Worm (Caenorhabditis elegans) whole organism, young adult: Measurements from ENCODE around the gene msrp-3.

ENCODE experiments used
- C06A6.2 ChIP-seq: fragments of 200-800 bp; sonication (Bioruptor generic); conservative IDR thresholded peaks from 2 replicates; pipeline ENCODE4 v1.3.6; 2022; ENCODE audit warnings: missing genetic modification characterization, missing compliant biosample characterization
- F55B11.4 ChIP-seq: sonication (generic microtip); optimal IDR thresholded peaks from 2 replicates; lab custom pipeline; 2016; ENCODE audit warnings: missing compliant biosample characterization, missing genetic modification characterization, borderline replicate concordance; ENCODE audit not compliant: insufficient read depth
- K11D2.4 ChIP-seq: fragments of 200-800 bp; sonication (Bioruptor generic); IDR thresholded peaks from 2 replicates; pipeline ENCODE4 v1.3.6; 2022; ENCODE audit warnings: missing genetic modification reagents, missing genetic modification characterization, missing compliant biosample characterization
- him-1 ChIP-seq: sonication (generic microtip); optimal IDR thresholded peaks from 2 replicates; lab custom pipeline; 2016; ENCODE audit warnings: missing genotype, missing genetic modification reagents, missing genetic modification characterization, missing compliant biosample characterization
- hmg-20 ChIP-seq: fragments of 200-800 bp; sonication (Bioruptor generic); IDR thresholded peaks from 2 replicates; pipeline ENCODE4 v1.3.6; 2022; ENCODE audit warnings: missing genetic modification reagents, missing genetic modification characterization, missing compliant biosample characterization
- hrde-1 ChIP-seq: sonication (generic microtip); optimal IDR thresholded peaks from 2 replicates; lab custom pipeline; 2016; ENCODE audit warnings: missing genetic modification characterization, mild to moderate bottlenecking, missing compliant biosample characterization, moderate library complexity, missing genotype, missing genetic modification reagents, borderline replicate concordance
- lag-1 ChIP-seq: fragments of 200-800 bp; sonication (Bioruptor generic); IDR thresholded peaks from 2 replicates; pipeline ENCODE4 v1.3.6; 2022; ENCODE audit warnings: missing genetic modification reagents, missing genetic modification characterization, missing compliant biosample characterization
- lir-1 ChIP-seq: fragments of 200-800 bp; sonication (Bioruptor generic); conservative IDR thresholded peaks from 2 replicates; pipeline ENCODE4 v1.3.6; 2022; ENCODE audit warnings: missing genetic modification reagents, missing genetic modification characterization, missing compliant biosample characterization
- madf-10 ChIP-seq: sonication (generic microtip); optimal IDR thresholded peaks from 2 replicates; lab custom pipeline; 2016; ENCODE audit warnings: mild to moderate bottlenecking, missing genetic modification characterization, missing compliant biosample characterization
- mxl-1 ChIP-seq: sonication (generic microtip); optimal IDR thresholded peaks from 2 replicates; lab custom pipeline; 2016; ENCODE audit warnings: missing genetic modification characterization, missing compliant biosample characterization
- unc-130 ChIP-seq: sonication (generic microtip); optimal IDR thresholded peaks from 2 replicates; lab custom pipeline; 2016; ENCODE audit warnings: missing genetic modification reagents, missing genetic modification characterization, missing compliant biosample characterization

ce11 chrII:775033-775432 is 39.6 kb downstream of the msrp-3 start, which contains the start of gene Y39F10A.1:
- TF ChIP-seq madf-10 (tag; lab: Kevin White, UChicago) (no peak), K11D2.4 (GFP tag; lab: Robert Waterston, UW) (no peak), F55B11.4 (no peak), lag-1 (GFP tag; lab: Robert Waterston, UW) (no peak), unc-130 (GFP tag; lab: Kevin White, UChicago) (no peak), hrde-1 (tag; lab: Kevin White, UChicago) (no peak), mxl-1 (tag; lab: Kevin White, UChicago) (no peak), hmg-20 (GFP tag; lab: Robert Waterston, UW) (no peak), him-1 (tag; lab: Kevin White, UChicago) (no peak), C06A6.2 (no peak), lir-1 (no peak)
